Worm (Caenorhabditis elegans) whole organism, early embryonic: ENCODE measurements around the gene C50F4.8.

Experiments
- B0310.2 ChIP-seq: sonication (generic microtip); optimal IDR thresholded peaks from 2 replicates; lab custom pipeline; 2016; ENCODE audit warnings: mild to moderate bottlenecking, missing genetic modification characterization, missing compliant biosample characterization
- F13C5.2 ChIP-seq: sonication (generic microtip); optimal IDR thresholded peaks from 2 replicates; lab custom pipeline; 2017; ENCODE audit warnings: mild to moderate bottlenecking, missing genetic modification characterization, inconsistent platforms, missing compliant biosample characterization
- aly-1 ChIP-seq: sonication (generic microtip); optimal IDR thresholded peaks from 2 replicates; lab custom pipeline; 2016; ENCODE audit warnings: missing genetic modification characterization, missing compliant biosample characterization
- ama-1 ChIP-seq: fragments of 150-350 bp; optimal IDR thresholded peaks from 2 replicates; lab custom pipeline; 2014
- ceh-13 ChIP-seq: fragments of 200-800 bp; sonication (Bioruptor generic); optimal IDR thresholded peaks from 2 replicates; lab custom pipeline; 2018; ENCODE audit warnings: mild to moderate bottlenecking, missing genetic modification characterization, missing compliant biosample characterization
- ceh-36 ChIP-seq: sonication (generic microtip); optimal IDR thresholded peaks from 2 replicates; lab custom pipeline; 2016; ENCODE audit warnings: missing genetic modification characterization, inconsistent platforms, missing compliant biosample characterization
- ets-7 ChIP-seq: sonication (generic microtip); optimal IDR thresholded peaks from 2 replicates; lab custom pipeline; 2016; ENCODE audit warnings: missing genotype, missing genetic modification characterization, missing compliant biosample characterization
- flt-1 ChIP-seq: fragments of 200-800 bp; sonication (Bioruptor generic); IDR thresholded peaks from 2 replicates; pipeline ENCODE4 v1.3.6; 2022; ENCODE audit warnings: missing genetic modification characterization, missing compliant biosample characterization
- hmg-4 ChIP-seq: fragments of 200-800 bp; sonication (Bioruptor generic); optimal IDR thresholded peaks from 2 replicates; lab custom pipeline; 2018; ENCODE audit warnings: mild to moderate bottlenecking, missing genetic modification characterization, missing compliant biosample characterization
- hnd-1 ChIP-seq: sonication (generic microtip); optimal IDR thresholded peaks from 2 replicates; lab custom pipeline; 2016; ENCODE audit warnings: missing genetic modification characterization, missing compliant biosample characterization
- pes-1 ChIP-seq: fragments of 200-800 bp; sonication (Bioruptor generic); IDR thresholded peaks from 2 replicates; pipeline ENCODE4 v1.3.6; 2022; ENCODE audit warnings: missing genetic modification reagents, missing genetic modification characterization, missing compliant biosample characterization
- sea-1 ChIP-seq: fragments of 200-800 bp; sonication (Bioruptor generic); conservative IDR thresholded peaks from 2 replicates; pipeline ENCODE4 v1.3.6; 2022; ENCODE audit warnings: missing genetic modification characterization, missing compliant biosample characterization
- tbx-11 ChIP-seq: fragments of 200-800 bp; sonication (Bioruptor generic); IDR thresholded peaks from 2 replicates; pipeline ENCODE4 v1.3.6; 2022; ENCODE audit warnings: missing genetic modification characterization, missing compliant biosample characterization
- tbx-37 ChIP-seq: fragments of 200-800 bp; sonication (Bioruptor generic); conservative IDR thresholded peaks from 2 replicates; pipeline ENCODE4 v1.3.6; 2022; ENCODE audit warnings: missing genetic modification reagents, missing genetic modification characterization, missing compliant biosample characterization

DNA sequence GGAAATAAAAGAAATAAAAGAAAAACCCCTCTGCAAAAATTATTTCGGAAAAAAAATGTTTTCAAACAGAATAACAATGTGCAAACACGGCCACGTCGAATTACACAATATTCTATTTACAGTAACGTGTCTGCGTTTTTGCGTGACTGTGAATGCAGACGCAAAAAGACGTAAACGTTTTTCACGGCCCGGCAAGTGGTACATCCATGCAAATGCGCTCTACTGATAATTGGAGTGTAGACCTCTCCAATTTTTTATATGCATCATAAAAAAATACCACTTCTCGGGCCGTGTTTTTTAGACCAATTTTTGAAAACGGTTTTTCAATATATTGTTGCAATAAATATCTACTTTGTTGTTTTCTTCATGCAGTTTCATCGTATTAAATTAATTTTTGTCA, 30.8 kb upstream of the C50F4.8 start, which contains the start of gene nstp-10:
- TF ChIP-seq ama-1 (lab: Kevin White, UChicago), result no peak
- no peak for TF ChIP-seq aly-1
- TF ChIP-seq ets-7 (tag; lab: Kevin White, UChicago), result no peak
- no peak for TF ChIP-seq hmg-4
- TF ChIP-seq tbx-37 (GFP tag; lab: Robert Waterston, UW), result no peak
- TF ChIP-seq ceh-36 (tag; lab: Kevin White, UChicago), result no peak
- no peak for TF ChIP-seq sea-1
- TF ChIP-seq B0310.2 (tag; lab: Kevin White, UChicago), result no peak
- no peak for TF ChIP-seq F13C5.2 (tag; lab: Kevin White, UChicago)
- TF ChIP-seq pes-1 (GFP tag; lab: Robert Waterston, UW), result no peak
- TF ChIP-seq flt-1 (GFP tag; lab: Robert Waterston, UW), result no peak
- TF ChIP-seq ceh-13, result no peak
- no peak for TF ChIP-seq hnd-1 (tag; lab: Kevin White, UChicago)
- TF ChIP-seq tbx-11, result no peak
